Fruit fly (Drosophila melanogaster) whole organism, pupa: Measurements from ENCODE around the gene KP78a.

Source experiments
- CG10348 ChIP-seq: fragments of 200-800 bp; sonication (Bioruptor generic); IDR thresholded peaks from 2 replicates; pipeline ENCODE4 v1.3.6; 2022; ENCODE audit warnings: missing biosample characterization, missing genetic modification characterization
- CG12605 ChIP-seq: fragments of 200-800 bp; sonication (Bioruptor generic); IDR thresholded peaks from 2 replicates; pipeline ENCODE4 v1.3.6; 2022; ENCODE audit warnings: missing biosample characterization, missing genetic modification characterization
- CG13204 ChIP-seq: fragments of 200-800 bp; sonication (Bioruptor generic); optimal IDR thresholded peaks from 2 replicates; lab custom pipeline; 2018; ENCODE audit warnings: missing biosample characterization, mild to moderate bottlenecking, missing genetic modification characterization, moderate library complexity
- CG14655 ChIP-seq: fragments of 200-800 bp; sonication (Bioruptor generic); optimal IDR thresholded peaks from 3 replicates; lab custom pipeline; 2017; ENCODE audit warnings: mild to moderate bottlenecking, missing biosample characterization, missing genetic modification reagents, missing genetic modification characterization
- CG15710 ChIP-seq: fragments of 200-800 bp; sonication (Bioruptor generic); optimal IDR thresholded peaks from 2 replicates; lab custom pipeline; 2018; ENCODE audit warnings: missing biosample characterization, mild to moderate bottlenecking, missing genetic modification characterization, moderate library complexity
- CG17806 ChIP-seq: fragments of 200-800 bp; sonication (Bioruptor generic); optimal IDR thresholded peaks from 2 replicates; lab custom pipeline; 2018; ENCODE audit warnings: missing biosample characterization, mild to moderate bottlenecking, missing genetic modification characterization, moderate library complexity
- CG32121 ChIP-seq: fragments of 200-800 bp; sonication (Bioruptor generic); IDR thresholded peaks from 2 replicates; pipeline ENCODE4 v1.3.6; 2022; ENCODE audit warnings: missing biosample characterization, missing genetic modification characterization
- CG34367 ChIP-seq: fragments of 200-800 bp; sonication (Bioruptor generic); optimal IDR thresholded peaks from 2 replicates; lab custom pipeline; 2018; ENCODE audit warnings: missing biosample characterization, mild to moderate bottlenecking, missing genetic modification characterization
- CG4496 ChIP-seq: fragments of 200-800 bp; sonication (Bioruptor generic); IDR thresholded peaks from 3 replicates; pipeline ENCODE4 v1.3.6; 2022; ENCODE audit warnings: missing biosample characterization, missing genetic modification characterization
- CG8159 ChIP-seq: fragments of 200-800 bp; sonication (Bioruptor generic); optimal IDR thresholded peaks from 3 replicates; lab custom pipeline; 2018; ENCODE audit warnings: missing biosample characterization, mild to moderate bottlenecking, missing genetic modification characterization, moderate library complexity
- CG8301 ChIP-seq: fragments of 200-800 bp; sonication (Bioruptor generic); optimal IDR thresholded peaks from 2 replicates; lab custom pipeline; 2018; ENCODE audit warnings: missing biosample characterization, mild to moderate bottlenecking, missing genetic modification characterization
- CG9948 ChIP-seq: fragments of 200-800 bp; sonication (Bioruptor generic); optimal IDR thresholded peaks from 2 replicates; lab custom pipeline; 2018; ENCODE audit warnings: missing biosample characterization, mild to moderate bottlenecking, missing genetic modification characterization, moderate library complexity
- D1 ChIP-seq: fragments of 200-800 bp; sonication (Bioruptor generic); optimal IDR thresholded peaks from 2 replicates; lab custom pipeline; 2018; ENCODE audit warnings: missing biosample characterization, mild to moderate bottlenecking, missing genetic modification characterization, moderate library complexity
- EcR ChIP-seq: fragments of 200-800 bp; sonication (Bioruptor generic); optimal IDR thresholded peaks from 3 replicates; lab custom pipeline; 2019; ENCODE audit warnings: missing biosample characterization, missing genetic modification characterization, mild to moderate bottlenecking, moderate library complexity, missing genetic modification reagents
- Ets98B ChIP-seq: fragments of 200-800 bp; sonication (Bioruptor generic); IDR thresholded peaks from 2 replicates; pipeline ENCODE4 v1.3.6; 2022; ENCODE audit warnings: missing biosample characterization, missing genetic modification characterization
- Pif1A ChIP-seq: fragments of 200-800 bp; sonication (Bioruptor generic); optimal IDR thresholded peaks from 3 replicates; lab custom pipeline; 2016; ENCODE audit warnings: missing biosample characterization, missing genetic modification characterization
- Pif1B ChIP-seq: fragments of 200-800 bp; sonication (Bioruptor generic); optimal IDR thresholded peaks from 3 replicates; lab custom pipeline; 2016; ENCODE audit warnings: missing biosample characterization, missing genetic modification characterization
- Snoo ChIP-seq: fragments of 200-800 bp; sonication (Bioruptor generic); optimal IDR thresholded peaks from 3 replicates; lab custom pipeline; 2017; ENCODE audit warnings: missing biosample characterization, mild to moderate bottlenecking, missing genetic modification characterization, inconsistent platforms
- fd96Ca ChIP-seq: fragments of 200-800 bp; sonication (Bioruptor generic); IDR thresholded peaks from 3 replicates; pipeline ENCODE4 v1.3.6; 2022; ENCODE audit warnings: missing biosample characterization, missing genetic modification characterization
- gl ChIP-seq: fragments of 200-800 bp; sonication (Bioruptor generic); optimal IDR thresholded peaks from 2 replicates; lab custom pipeline; 2018; ENCODE audit warnings: missing biosample characterization, mild to moderate bottlenecking, missing genetic modification characterization
- rn ChIP-seq: fragments of 200-800 bp; sonication (Bioruptor generic); IDR thresholded peaks from 2 replicates; pipeline ENCODE4 v1.3.6; 2022; ENCODE audit warnings: missing biosample characterization, missing genetic modification characterization

KP78a gene

dm6 chr3R:11361906-11362305 is 9.0 kb upstream of the KP78a start:
- no peak for TF ChIP-seq EcR (GFP tag; lab: Kevin White, UChicago)
- TF ChIP-seq CG15710 (tag; lab: Kevin White, UChicago): peak; percentile 36
- TF ChIP-seq CG17806 (tag; lab: Kevin White, UChicago): no peak
- peak; percentile 52 for TF ChIP-seq CG8159
- TF ChIP-seq CG9948 (tag; lab: Kevin White, UChicago): no peak

DNA sequence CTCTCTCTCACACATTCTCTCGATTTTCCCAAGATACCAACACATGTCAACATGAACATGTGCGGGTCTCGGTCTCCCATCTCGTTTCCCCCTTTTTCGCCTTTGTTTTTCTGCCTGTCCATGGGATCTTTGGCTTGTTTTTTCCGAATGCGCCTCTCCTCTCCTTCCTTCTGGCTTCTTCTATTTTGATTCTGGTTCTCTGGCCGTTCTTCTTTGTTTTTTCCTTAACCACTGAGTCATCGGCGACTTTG is 524 bp downstream of the KP78a start:
- TF ChIP-seq EcR (GFP tag; lab: Kevin White, UChicago) (peak; percentile 11), Snoo (tag; lab: Kevin White, UChicago) (no peak)

- TF ChIP-seq D1 (tag; lab: Kevin White, UChicago): no peak
- peak; percentile 87 for TF ChIP-seq EcR (GFP tag; lab: Kevin White, UChicago)
- no peak for TF ChIP-seq CG34367
- TF ChIP-seq fd96Ca (GFP tag; lab: Robert Waterston, UW): no peak
- no peak for TF ChIP-seq CG10348 (GFP tag; lab: Robert Waterston, UW)
Observed at dm6 chr3R:11351721-11352481, 1.0 kb downstream of the KP78a start.

DNA sequence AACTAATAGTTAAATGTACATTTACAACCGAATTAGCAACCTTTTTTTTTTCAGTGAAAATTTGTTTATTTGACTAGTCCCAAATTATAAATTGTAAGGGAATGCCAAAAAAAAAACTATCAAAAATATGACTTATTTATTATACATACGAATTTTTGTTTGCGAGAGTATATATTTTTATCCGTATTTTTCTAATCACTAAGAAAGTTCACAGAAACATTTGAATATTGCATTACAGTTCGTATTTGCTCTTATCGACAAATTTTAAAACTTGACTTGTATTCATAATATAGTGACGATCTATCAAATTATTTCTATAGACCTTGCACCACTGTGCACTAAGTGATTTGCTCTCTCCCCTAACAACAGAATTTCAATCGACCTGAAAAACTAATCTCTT is 1.7 kb downstream of the KP78a start:
- TF ChIP-seq CG14655 (GFP tag; lab: Kevin White, UChicago): no peak
- TF ChIP-seq gl (tag; lab: Kevin White, UChicago): no peak
- TF ChIP-seq CG10348 (GFP tag; lab: Robert Waterston, UW): no peak
- TF ChIP-seq CG15710 (tag; lab: Kevin White, UChicago): no peak
- TF ChIP-seq Ets98B: no peak
- no peak for TF ChIP-seq CG12605 (GFP tag; lab: Robert Waterston, UW)
- no peak for TF ChIP-seq Snoo (tag; lab: Kevin White, UChicago)
- TF ChIP-seq, all 21 proteins: peak for 0

DNA sequence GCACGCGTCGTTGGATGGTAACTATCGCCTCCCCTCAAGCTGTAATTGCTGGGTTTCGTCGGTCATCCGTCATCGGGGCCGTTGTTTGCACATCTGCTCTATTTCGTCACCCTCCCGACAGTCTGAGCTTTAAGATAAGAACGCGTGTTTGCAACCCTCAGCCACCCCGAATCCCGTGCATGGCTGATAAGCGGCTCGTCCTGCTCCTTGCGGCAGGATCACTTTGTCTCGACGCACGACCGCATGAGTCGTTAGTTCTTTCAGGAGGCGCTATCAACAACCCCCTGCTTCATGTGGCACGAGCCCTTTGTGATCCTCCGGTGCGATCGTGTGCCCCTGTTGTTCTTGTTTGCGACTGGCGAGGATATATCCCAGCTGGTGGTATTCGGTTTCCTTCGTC is 2.2 kb downstream of the KP78a start:
- no peak for TF ChIP-seq Pif1A (GFP tag; lab: Kevin White, UChicago)
- TF ChIP-seq CG34367: no peak
- TF ChIP-seq rn (GFP tag; lab: Robert Waterston, UW): no peak
- TF ChIP-seq Ets98B: no peak
- no peak for TF ChIP-seq CG17806 (tag; lab: Kevin White, UChicago)
- no peak for TF ChIP-seq CG15710 (tag; lab: Kevin White, UChicago)
- no peak for TF ChIP-seq Pif1B
- no peak for TF ChIP-seq CG14655 (GFP tag; lab: Kevin White, UChicago)
- no peak for TF ChIP-seq EcR (GFP tag; lab: Kevin White, UChicago)
- no peak for TF ChIP-seq Snoo (tag; lab: Kevin White, UChicago)
- no peak for TF ChIP-seq D1 (tag; lab: Kevin White, UChicago)
- no peak for TF ChIP-seq CG13204 (GFP tag; lab: Kevin White, UChicago)
- no peak for TF ChIP-seq CG9948 (tag; lab: Kevin White, UChicago)
- no peak for TF ChIP-seq CG4496 (GFP tag; lab: Robert Waterston, UW)
- TF ChIP-seq CG32121 (GFP tag; lab: Robert Waterston, UW): no peak
- TF ChIP-seq CG8159: no peak
- no peak for TF ChIP-seq CG12605 (GFP tag; lab: Robert Waterston, UW)
- TF ChIP-seq CG8301 (tag; lab: Kevin White, UChicago): no peak
- TF ChIP-seq gl (tag; lab: Kevin White, UChicago): no peak

- TF ChIP-seq CG34367 (no peak), CG15710 (tag; lab: Kevin White, UChicago) (no peak), CG12605 (GFP tag; lab: Robert Waterston, UW) (no peak), CG8301 (tag; lab: Kevin White, UChicago) (no peak), Snoo (tag; lab: Kevin White, UChicago) (no peak), rn (GFP tag; lab: Robert Waterston, UW) (no peak), CG14655 (GFP tag; lab: Kevin White, UChicago) (no peak), CG10348 (GFP tag; lab: Robert Waterston, UW) (no peak), fd96Ca (GFP tag; lab: Robert Waterston, UW) (no peak), Pif1B (no peak), CG8159 (no peak), Pif1A (GFP tag; lab: Kevin White, UChicago) (no peak), Ets98B (no peak), EcR (GFP tag; lab: Kevin White, UChicago) (no peak), CG4496 (GFP tag; lab: Robert Waterston, UW) (no peak)
Observed at dm6 chr3R:11344901-11345300, 8.0 kb downstream of the KP78a start.

DNA sequence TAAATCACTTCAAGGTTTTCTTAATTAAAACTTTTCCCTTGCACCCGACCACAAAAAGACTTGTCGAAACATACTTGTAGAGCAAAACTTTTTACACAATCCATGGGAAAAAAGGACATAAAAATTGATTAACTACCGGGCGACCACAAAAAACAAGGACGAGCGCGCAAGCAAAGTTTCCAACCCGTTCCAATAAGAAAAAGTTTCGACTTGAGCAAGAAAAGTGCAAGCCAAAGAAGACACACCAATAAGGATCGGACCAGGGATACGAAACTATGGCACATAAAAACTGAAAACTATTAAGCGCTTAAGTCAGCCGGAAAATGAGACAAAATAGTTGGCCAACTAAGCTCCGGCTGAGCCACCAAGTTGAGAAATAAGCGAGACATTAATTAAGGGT is 9.0 kb downstream of the KP78a start:
- TF ChIP-seq CG17806 (tag; lab: Kevin White, UChicago) (no peak), Ets98B (no peak), CG8159 (no peak), CG9948 (tag; lab: Kevin White, UChicago) (no peak), CG34367 (no peak), CG32121 (GFP tag; lab: Robert Waterston, UW) (no peak), CG12605 (GFP tag; lab: Robert Waterston, UW) (no peak), rn (GFP tag; lab: Robert Waterston, UW) (no peak), Snoo (tag; lab: Kevin White, UChicago) (no peak), CG4496 (GFP tag; lab: Robert Waterston, UW) (no peak), CG8301 (tag; lab: Kevin White, UChicago) (no peak), EcR (GFP tag; lab: Kevin White, UChicago) (no peak), fd96Ca (GFP tag; lab: Robert Waterston, UW) (no peak), CG10348 (GFP tag; lab: Robert Waterston, UW) (no peak), CG15710 (tag; lab: Kevin White, UChicago) (no peak), gl (tag; lab: Kevin White, UChicago) (no peak)
- TF ChIP-seq, all 21 proteins: peak for 0
